Fruit fly (Drosophila melanogaster) whole organism, prepupa: ENCODE results near the gene spdo.

ENCODE experiments used
- Blimp-1 ChIP-seq: fragments of 200-800 bp; sonication (Bioruptor generic); optimal IDR thresholded peaks from 3 replicates; lab custom pipeline; 2017; ENCODE audit warnings: missing biosample characterization, missing genetic modification characterization, mild to moderate bottlenecking, moderate library complexity, missing genetic modification reagents
- CG10669 ChIP-seq: fragments of 200-800 bp; sonication (Bioruptor generic); optimal IDR thresholded peaks from 3 replicates; lab custom pipeline; 2018; ENCODE audit warnings: missing biosample characterization, mild to moderate bottlenecking, missing genetic modification characterization, moderate library complexity
- CG11294 ChIP-seq: fragments of 200-800 bp; sonication (Bioruptor generic); IDR thresholded peaks from 2 replicates; pipeline ENCODE4 v1.3.6; 2022; ENCODE audit warnings: missing biosample characterization, missing genetic modification characterization
- CG11762 ChIP-seq: fragments of 200-800 bp; sonication (Bioruptor generic); optimal IDR thresholded peaks from 3 replicates; lab custom pipeline; 2016; ENCODE audit warnings: missing biosample characterization, missing genetic modification characterization; ENCODE audit not compliant: insufficient read depth
- CG11902 ChIP-seq: fragments of 200-800 bp; sonication (Bioruptor generic); optimal IDR thresholded peaks from 3 replicates; lab custom pipeline; 2016; ENCODE audit warnings: missing biosample characterization, missing genetic modification characterization
- CG1621 ChIP-seq: fragments of 200-800 bp; sonication (Bioruptor generic); optimal IDR thresholded peaks from 3 replicates; lab custom pipeline; 2018; ENCODE audit warnings: missing biosample characterization, mild to moderate bottlenecking, missing genetic modification characterization
- CG31627 ChIP-seq: fragments of 200-800 bp; sonication (Bioruptor generic); optimal IDR thresholded peaks from 3 replicates; lab custom pipeline; 2016; ENCODE audit warnings: missing biosample characterization, missing genetic modification characterization
- CG32006 ChIP-seq: fragments of 200-800 bp; sonication (Bioruptor generic); optimal IDR thresholded peaks from 3 replicates; lab custom pipeline; 2017; ENCODE audit warnings: missing biosample characterization, mild to moderate bottlenecking, missing genetic modification characterization
- CG34406 ChIP-seq: fragments of 200-800 bp; sonication (Bioruptor generic); optimal IDR thresholded peaks from 3 replicates; lab custom pipeline; 2016; ENCODE audit warnings: missing biosample characterization, missing genetic modification characterization
- CG3919 ChIP-seq: fragments of 200-800 bp; sonication (Bioruptor generic); optimal IDR thresholded peaks from 3 replicates; lab custom pipeline; 2016; ENCODE audit warnings: missing biosample characterization, missing genetic modification characterization
- CG4318 ChIP-seq: fragments of 200-800 bp; sonication (Bioruptor generic); optimal IDR thresholded peaks from 3 replicates; lab custom pipeline; 2017; ENCODE audit warnings: missing biosample characterization, mild to moderate bottlenecking, missing genetic modification characterization
- CG6163 ChIP-seq: fragments of 200-800 bp; sonication (Bioruptor generic); IDR thresholded peaks from 3 replicates; pipeline ENCODE4 v1.3.6; 2022; ENCODE audit warnings: missing biosample characterization, missing genetic modification characterization
- CG6276 ChIP-seq: fragments of 200-800 bp; sonication (Bioruptor generic); optimal IDR thresholded peaks from 2 replicates; lab custom pipeline; 2017; ENCODE audit warnings: missing biosample characterization, mild to moderate bottlenecking, missing genetic modification characterization
- CG6792 ChIP-seq: fragments of 200-800 bp; sonication (Bioruptor generic); optimal IDR thresholded peaks from 3 replicates; lab custom pipeline; 2016; ENCODE audit warnings: missing biosample characterization, missing genetic modification characterization
- CG6808 ChIP-seq: fragments of 200-800 bp; sonication (Bioruptor generic); optimal IDR thresholded peaks from 3 replicates; lab custom pipeline; 2017; ENCODE audit warnings: missing biosample characterization, missing genetic modification characterization, mild to moderate bottlenecking, moderate library complexity, missing genetic modification reagents
- CG6854 ChIP-seq: fragments of 200-800 bp; sonication (Bioruptor generic); optimal IDR thresholded peaks from 2 replicates; lab custom pipeline; 2017; ENCODE audit warnings: missing biosample characterization, mild to moderate bottlenecking, missing genetic modification characterization
- CG8319 ChIP-seq: fragments of 200-800 bp; sonication (Bioruptor generic); optimal IDR thresholded peaks from 3 replicates; lab custom pipeline; 2016; ENCODE audit warnings: missing biosample characterization, missing genetic modification characterization
- CG9139 ChIP-seq: fragments of 200-800 bp; sonication (Bioruptor generic); optimal IDR thresholded peaks from 3 replicates; lab custom pipeline; 2017; ENCODE audit warnings: missing biosample characterization, mild to moderate bottlenecking, missing genetic modification characterization
- Eip78C ChIP-seq: fragments of 200-800 bp; sonication (Bioruptor generic); peaks from one replicate; lab custom pipeline; 2016; ENCODE audit warnings: missing biosample characterization, missing genetic modification characterization
- Ets21C ChIP-seq: fragments of 200-800 bp; sonication (Bioruptor generic); optimal IDR thresholded peaks from 3 replicates; lab custom pipeline; 2016; ENCODE audit warnings: missing biosample characterization, missing genetic modification characterization
- Gug ChIP-seq: fragments of 200-800 bp; sonication (Bioruptor generic); IDR thresholded peaks from 2 replicates; pipeline ENCODE4 v1.3.6; 2022; ENCODE audit warnings: missing biosample characterization, missing genetic modification characterization
- Hr38 ChIP-seq: sonication (Bioruptor generic); optimal IDR thresholded peaks from 2 replicates; lab custom pipeline; 2016; ENCODE audit warnings: missing biosample characterization, missing genetic modification characterization
- Hr39 ChIP-seq: fragments of 200-800 bp; sonication (Bioruptor generic); optimal IDR thresholded peaks from 2 replicates; lab custom pipeline; 2016; ENCODE audit warnings: missing biosample characterization, missing genetic modification characterization
- Hr4 ChIP-seq: fragments of 200-800 bp; sonication (Bioruptor generic); optimal IDR thresholded peaks from 3 replicates; lab custom pipeline; 2016; ENCODE audit warnings: missing biosample characterization, missing genetic modification characterization
- Lpt ChIP-seq: fragments of 200-800 bp; sonication (Bioruptor generic); optimal IDR thresholded peaks from 3 replicates; lab custom pipeline; 2016; ENCODE audit warnings: missing biosample characterization, missing genetic modification characterization
- Met ChIP-seq: fragments of 200-800 bp; sonication (Bioruptor generic); optimal IDR thresholded peaks from 3 replicates; lab custom pipeline; 2016; ENCODE audit warnings: missing biosample characterization, missing genetic modification characterization
- OdsH ChIP-seq: fragments of 200-800 bp; sonication (Bioruptor generic); optimal IDR thresholded peaks from 3 replicates; lab custom pipeline; 2016; ENCODE audit warnings: missing biosample characterization, missing genetic modification characterization
- Sox102F ChIP-seq: fragments of 200-800 bp; sonication (Bioruptor generic); optimal IDR thresholded peaks from 2 replicates; lab custom pipeline; 2016; ENCODE audit warnings: missing biosample characterization, mild to moderate bottlenecking, missing genetic modification characterization
- Sox14 ChIP-seq: fragments of 200-800 bp; sonication (Bioruptor generic); optimal IDR thresholded peaks from 3 replicates; lab custom pipeline; 2016; ENCODE audit warnings: missing biosample characterization, missing genetic modification characterization
- Sox15 ChIP-seq: fragments of 200-800 bp; sonication (Bioruptor generic); optimal IDR thresholded peaks from 3 replicates; lab custom pipeline; 2016; ENCODE audit warnings: missing biosample characterization, missing genetic modification characterization
- acj6 ChIP-seq: fragments of 200-800 bp; sonication (Bioruptor generic); optimal IDR thresholded peaks from 3 replicates; lab custom pipeline; 2016; ENCODE audit warnings: missing biosample characterization, missing genetic modification characterization
- dac ChIP-seq: fragments of 200-800 bp; sonication (Bioruptor generic); optimal IDR thresholded peaks from 2 replicates; lab custom pipeline; 2017; ENCODE audit warnings: missing biosample characterization, mild to moderate bottlenecking, missing genetic modification characterization
- dsx ChIP-seq: fragments of 200-800 bp; optimal IDR thresholded peaks from 3 replicates; lab custom pipeline; 2019; ENCODE audit warnings: missing biosample characterization, mild to moderate bottlenecking, missing genetic modification characterization, moderate library complexity; ENCODE audit not compliant: poor library complexity, severe bottlenecking
- esn ChIP-seq: fragments of 200-800 bp; sonication (Bioruptor generic); optimal IDR thresholded peaks from 2 replicates; lab custom pipeline; 2016; ENCODE audit warnings: missing biosample characterization, mild to moderate bottlenecking, missing genetic modification characterization, moderate library complexity
- fd59A ChIP-seq: fragments of 200-800 bp; sonication (Bioruptor generic); optimal IDR thresholded peaks from 2 replicates; lab custom pipeline; 2017; ENCODE audit warnings: missing biosample characterization, mild to moderate bottlenecking, missing genetic modification characterization, missing genetic modification reagents
- fkh ChIP-seq: fragments of 200-800 bp; sonication (Bioruptor generic); optimal IDR thresholded peaks from 3 replicates; lab custom pipeline; 2017; ENCODE audit warnings: missing biosample characterization, mild to moderate bottlenecking, missing genetic modification characterization, moderate library complexity
- salr ChIP-seq, 2 experiments: fragments of 200-800 bp; sonication (Bioruptor generic); optimal IDR thresholded peaks; 3 replicates each; lab custom pipeline; 2016 to 2018; ENCODE audit warnings: missing biosample characterization in 2 of 2, missing genetic modification characterization in 2 of 2, mild to moderate bottlenecking in 1 of 2
- spab ChIP-seq: fragments of 200-800 bp; sonication (Bioruptor generic); optimal IDR thresholded peaks from 2 replicates; lab custom pipeline; 2017; ENCODE audit warnings: missing biosample characterization, mild to moderate bottlenecking, missing genetic modification characterization, missing genetic modification reagents
- ss ChIP-seq, 2 experiments: fragments of 200-800 bp; sonication (Bioruptor generic); optimal IDR thresholded peaks; 2 replicates in 1 of 2; 3 replicates in 1 of 2; lab custom pipeline; 2017 to 2018; ENCODE audit warnings: mild to moderate bottlenecking in 2 of 2, missing biosample characterization in 2 of 2, missing genetic modification characterization in 2 of 2, moderate library complexity in 1 of 2
- topi ChIP-seq: fragments of 200-800 bp; sonication (Bioruptor generic); optimal IDR thresholded peaks from 3 replicates; lab custom pipeline; 2016; ENCODE audit warnings: missing biosample characterization, missing genetic modification characterization
- vri ChIP-seq: fragments of 200-800 bp; sonication (Bioruptor generic); optimal IDR thresholded peaks from 3 replicates; lab custom pipeline; 2016; ENCODE audit warnings: missing biosample characterization, mild to moderate bottlenecking, missing genetic modification characterization

spdo gene

DNA sequence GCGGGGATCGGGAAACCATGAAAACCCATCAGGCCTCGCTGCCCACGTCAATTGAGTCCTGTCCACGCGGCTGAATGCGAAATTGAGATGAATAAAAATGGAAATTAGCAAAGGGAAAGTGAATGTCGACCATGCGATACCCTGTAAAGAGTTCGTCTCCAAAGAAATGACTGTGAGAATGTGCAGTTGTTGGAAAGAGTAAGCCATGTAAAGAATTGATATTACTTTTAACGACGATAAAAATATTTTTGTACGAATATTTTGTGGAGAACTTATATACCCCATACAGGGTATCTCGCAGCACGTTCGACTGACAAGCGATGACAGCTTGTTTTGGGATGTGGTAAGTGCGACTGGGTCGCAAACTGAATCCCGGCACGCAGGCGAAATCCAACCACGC, 24.7 kb downstream of the spdo start (continued):
- TF ChIP-seq Met (GFP tag; lab: Kevin White, UChicago) (peak; percentile 76), dsx (GFP tag; lab: Kevin White, UChicago) (no peak), CG8319 (GFP tag; lab: Kevin White, UChicago) (peak; percentile 28), salr (GFP tag; optimal IDR thresholded peaks at IDR 0.05; lab: Kevin White, UChicago) (peak; percentile 1 to 41), Eip78C (GFP tag; lab: Kevin White, UChicago) (no peak), CG6163 (GFP tag; lab: Robert Waterston, UW) (peak; percentile 82), Ets21C (peak; percentile 63), CG4318 (GFP tag; lab: Kevin White, UChicago) (peak; percentile 52), fkh (no peak), esn (GFP tag; lab: Kevin White, UChicago) (no peak), CG10669 (GFP tag; lab: Kevin White, UChicago) (peak; percentile 56), CG11294 (0 out of 2 replicates have a peak, but pooled peaks have one; percentile 38), Hr39 (peak; percentile 88), OdsH (GFP tag; lab: Kevin White, UChicago) (peak; percentile 66), acj6 (peak; percentile 69), CG6808 (GFP tag; lab: Kevin White, UChicago) (peak; percentile 43), Sox102F (GFP tag; lab: Kevin White, UChicago) (peak; percentile 67), CG6792 (GFP tag; lab: Kevin White, UChicago) (peak; percentile 70), fd59A (GFP tag; lab: Kevin White, UChicago) (peak; percentile 20), Blimp-1 (peak; percentile 30), ss (GFP tag; optimal IDR thresholded peaks at IDR 0.05; lab: Kevin White, UChicago) (no peak), Hr38 (no peak), Gug (GFP tag; lab: Robert Waterston, UW) (peak; percentile 53; the same call in 1 of the 2 replicates), CG34406 (GFP tag; lab: Kevin White, UChicago) (peak; percentile 54), topi (GFP tag; lab: Kevin White, UChicago) (peak; percentile 72), CG6854 (GFP tag; lab: Kevin White, UChicago) (no peak), CG9139 (peak; percentile 16), spab (GFP tag; lab: Kevin White, UChicago) (peak; percentile 38)
- TF ChIP-seq, all 60 proteins: peak for 46

DNA sequence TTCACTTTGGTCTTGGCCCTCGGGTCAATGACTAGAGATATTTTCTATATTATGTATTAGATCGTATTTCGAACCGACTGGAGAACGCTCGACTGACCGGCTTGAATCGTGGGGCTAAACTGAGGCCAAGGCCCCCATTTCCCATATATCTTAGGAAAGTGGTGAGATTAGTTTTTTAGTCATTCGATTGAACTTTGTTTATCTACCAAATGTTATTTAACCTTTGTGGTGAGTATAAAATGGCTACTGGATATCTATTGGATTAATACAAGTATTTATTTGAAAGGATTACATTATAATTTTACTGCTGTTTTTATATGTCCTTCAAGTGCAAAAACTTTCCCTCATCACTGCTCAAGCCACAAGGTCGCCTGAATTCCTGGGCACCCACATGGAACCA, 26.9 kb downstream of the spdo start, which contains the start of gene CG31371:
Gene CG31371, minus strand, starts transcription at position 101 of the 400 bp plus-strand sequence.
- TF ChIP-seq OdsH (GFP tag; lab: Kevin White, UChicago) (no peak), CG11762 (no peak), CG4318 (GFP tag; lab: Kevin White, UChicago) (no peak), Eip78C (GFP tag; lab: Kevin White, UChicago) (no peak), Gug (GFP tag; lab: Robert Waterston, UW) (no peak), vri (GFP tag; lab: Kevin White, UChicago) (no peak), ss (GFP tag; optimal IDR thresholded peaks at IDR 0.05; lab: Kevin White, UChicago) (no peak), Sox14 (GFP tag; lab: Kevin White, UChicago) (no peak), CG32006 (no peak), dac (no peak), dsx (GFP tag; lab: Kevin White, UChicago) (no peak), CG6276 (GFP tag; lab: Kevin White, UChicago) (no peak), fd59A (GFP tag; lab: Kevin White, UChicago) (no peak), acj6 (no peak), Sox15 (no peak), Hr4 (no peak), CG11294 (no peak), CG11902 (GFP tag; lab: Kevin White, UChicago) (no peak)

DNA sequence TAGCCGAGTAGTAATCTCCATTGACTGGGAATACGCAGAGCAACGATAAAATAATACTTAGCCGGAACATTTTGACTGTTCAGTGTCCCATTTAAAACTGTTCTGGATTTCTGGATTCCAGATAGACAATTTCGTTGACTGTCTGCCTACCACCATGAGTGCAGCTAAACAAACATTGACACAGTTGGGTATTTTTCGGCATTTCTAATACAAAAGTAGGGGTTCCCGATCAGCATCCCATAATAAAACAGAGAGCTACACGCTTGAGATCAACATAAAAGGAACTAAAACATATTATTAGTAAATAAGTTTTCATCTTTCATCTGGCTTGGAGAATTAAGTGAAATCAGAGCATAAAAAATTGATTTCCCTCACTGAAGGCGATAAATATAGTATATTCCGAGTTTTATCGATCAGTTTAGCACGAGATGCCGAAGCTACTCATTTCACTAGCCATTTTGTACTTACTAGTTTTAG, 29.1 kb downstream of the spdo start, which contains the start of the genes PH4alphaSG1 and CG15539:
Gene PH4alphaSG1, minus strand, starts transcription at position 101 of the 477 bp plus-strand sequence.
Gene CG15539, plus strand, starts transcription at position 427 of the 477 bp plus-strand sequence.
- TF ChIP-seq CG6163 (GFP tag; lab: Robert Waterston, UW), result no peak
- no peak for TF ChIP-seq Lpt
- no peak for TF ChIP-seq Sox15
- TF ChIP-seq CG3919 (GFP tag; lab: Kevin White, UChicago), result no peak
- no peak for TF ChIP-seq CG1621
- no peak for TF ChIP-seq CG6854 (GFP tag; lab: Kevin White, UChicago)
- no peak for TF ChIP-seq CG31627 (GFP tag; lab: Kevin White, UChicago)
